Fruit fly (Drosophila melanogaster) whole organism: ENCODE measurements around the gene Pgm1.

Experiments
- CG8478 ChIP-seq: fragments of >200 bp; optimal IDR thresholded peaks from 2 replicates; lab custom pipeline; 2018; ENCODE audit warnings: inconsistent platforms
- Dll ChIP-seq: fragments of >200 bp; optimal IDR thresholded peaks from 2 replicates; lab custom pipeline; 2017
- EcR ChIP-seq, 2 experiments: fragments of >200 bp; optimal IDR thresholded peaks; 2 replicates each; lab custom pipeline; 2017; ENCODE audit warnings: missing biosample characterization in 2 of 2, missing genetic modification characterization in 2 of 2, missing genetic modification reagents in 2 of 2
- pan ChIP-seq: fragments of >200 bp; optimal IDR thresholded peaks from 2 replicates; lab custom pipeline; 2017
- psq ChIP-seq: fragments of >200 bp; optimal IDR thresholded peaks from 2 replicates; lab custom pipeline; 2017
- usp ChIP-seq: fragments of >200 bp; optimal IDR thresholded peaks from 2 replicates; lab custom pipeline; 2017; ENCODE audit warnings: missing biosample characterization, missing genetic modification characterization, mixed read lengths

Gene Pgm1

dm6 chr3L:16159161-16160072 lies 31.1 kb upstream of the Pgm1 start:
- no peak for TF ChIP-seq pan (lab: Kevin White, UChicago)
- TF ChIP-seq psq (lab: Kevin White, UChicago) = no peak
- TF ChIP-seq usp (GFP tag; lab: Kevin White, UChicago) = no peak
- no peak for TF ChIP-seq EcR (GFP tag; optimal IDR thresholded peaks at IDR 0.05; lab: Kevin White, UChicago)
- no peak for TF ChIP-seq CG8478 (lab: Kevin White, UChicago)
- TF ChIP-seq Dll (lab: Kevin White, UChicago) = no peak

DNA sequence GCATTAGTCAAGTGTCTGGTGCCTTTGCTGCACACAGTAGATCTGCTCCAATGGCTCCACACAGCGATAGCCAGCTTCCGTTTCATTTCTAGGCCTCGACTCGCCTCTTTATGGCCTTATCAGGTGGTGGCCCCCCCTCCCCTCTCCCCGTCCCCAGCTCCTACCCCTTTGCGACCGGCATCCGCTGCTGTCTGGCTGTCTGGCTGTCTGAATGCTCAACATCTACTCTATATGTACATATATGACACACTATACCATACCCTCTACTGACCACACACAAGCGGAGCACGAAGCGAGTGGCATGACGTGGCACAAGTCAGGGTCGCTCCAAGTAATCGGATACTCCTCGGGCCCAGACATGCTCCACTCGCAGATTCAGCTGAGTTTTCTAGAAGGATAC lies 30.0 kb upstream of the Pgm1 start:
- TF ChIP-seq psq (lab: Kevin White, UChicago) (no peak), usp (GFP tag; lab: Kevin White, UChicago) (no peak), CG8478 (lab: Kevin White, UChicago) (no peak), EcR (GFP tag; optimal IDR thresholded peaks at IDR 0.05; lab: Kevin White, UChicago) (no peak)

DNA sequence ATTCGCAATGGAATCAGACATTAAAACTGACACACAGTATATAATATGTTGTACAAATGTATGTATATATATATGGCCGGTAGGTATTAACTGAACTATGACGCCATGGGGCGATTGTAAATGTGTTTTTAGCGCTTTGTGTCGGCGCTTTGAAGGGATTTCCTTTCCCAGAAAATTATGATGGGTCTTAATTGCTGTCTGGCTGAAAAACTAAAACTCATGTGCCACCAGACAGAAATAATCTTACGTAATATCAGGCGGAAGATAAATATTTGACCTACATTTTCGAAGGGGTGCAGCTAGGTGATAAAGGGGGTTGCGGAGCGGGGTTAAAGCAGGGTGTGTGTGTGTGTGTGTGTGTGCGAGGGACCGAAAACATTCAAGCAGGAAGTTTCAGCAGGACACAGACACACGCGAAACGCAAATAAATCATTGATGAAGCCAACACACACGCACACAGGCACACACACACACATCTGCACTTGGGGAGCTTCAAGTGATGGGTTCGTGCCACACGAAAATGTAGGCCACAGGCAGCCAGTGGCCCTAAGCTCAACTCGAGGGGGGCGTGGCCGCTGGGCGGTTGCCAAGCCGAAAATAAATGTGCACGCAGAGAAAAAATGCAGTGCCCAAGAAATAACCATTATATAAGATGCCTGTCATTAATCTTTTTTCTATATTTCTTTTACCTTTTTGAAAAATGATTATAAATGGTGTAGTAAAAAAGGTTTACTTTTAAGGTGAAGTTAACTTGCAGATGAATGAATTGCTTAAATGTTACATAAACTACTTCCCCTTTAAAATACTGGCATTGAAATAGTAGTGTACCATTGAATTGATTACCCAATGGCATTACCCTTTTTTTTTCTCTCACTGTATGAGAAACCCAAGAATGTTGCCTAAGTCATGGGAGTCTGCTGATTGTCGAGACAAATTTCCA lies 29.2 kb upstream of the Pgm1 start:
- TF ChIP-seq usp (GFP tag; lab: Kevin White, UChicago) = no peak
- no peak for TF ChIP-seq psq (lab: Kevin White, UChicago)
- TF ChIP-seq pan (lab: Kevin White, UChicago) = no peak
- no peak for TF ChIP-seq Dll (lab: Kevin White, UChicago)
- no peak for TF ChIP-seq CG8478 (lab: Kevin White, UChicago)
- no peak for TF ChIP-seq EcR (GFP tag; optimal IDR thresholded peaks at IDR 0.05; lab: Kevin White, UChicago)

- TF ChIP-seq pan (lab: Kevin White, UChicago) (no peak), CG8478 (lab: Kevin White, UChicago) (no peak), usp (GFP tag; lab: Kevin White, UChicago) (no peak), EcR (GFP tag; optimal IDR thresholded peaks at IDR 0.05; lab: Kevin White, UChicago) (no peak), psq (lab: Kevin White, UChicago) (no peak), Dll (lab: Kevin White, UChicago) (no peak)
Measured at dm6 chr3L:16156788-16157208, 28.5 kb upstream of the Pgm1 start.

dm6 chr3L:16155547-16155946 lies 27.2 kb upstream of the Pgm1 start:
- TF ChIP-seq Dll (lab: Kevin White, UChicago) (no peak), usp (GFP tag; lab: Kevin White, UChicago) (no peak), EcR (GFP tag; optimal IDR thresholded peaks at IDR 0.05; lab: Kevin White, UChicago) (no peak), CG8478 (lab: Kevin White, UChicago) (no peak), psq (lab: Kevin White, UChicago) (no peak)

- TF ChIP-seq EcR (GFP tag; optimal IDR thresholded peaks at IDR 0.05; lab: Kevin White, UChicago) = no peak
- no peak for TF ChIP-seq Dll (lab: Kevin White, UChicago)
- no peak for TF ChIP-seq pan (lab: Kevin White, UChicago)
- TF ChIP-seq CG8478 (lab: Kevin White, UChicago) = no peak
- TF ChIP-seq usp (GFP tag; lab: Kevin White, UChicago) = no peak
- TF ChIP-seq psq (lab: Kevin White, UChicago) = no peak
Measured at dm6 chr3L:16153650-16154049, 25.3 kb upstream of the Pgm1 start.

- TF ChIP-seq Dll (lab: Kevin White, UChicago) (no peak), usp (GFP tag; lab: Kevin White, UChicago) (no peak), psq (lab: Kevin White, UChicago) (no peak), EcR (GFP tag; optimal IDR thresholded peaks at IDR 0.05; lab: Kevin White, UChicago) (no peak), CG8478 (lab: Kevin White, UChicago) (no peak), pan (lab: Kevin White, UChicago) (no peak)
Measured at dm6 chr3L:16153089-16153488, 24.8 kb upstream of the Pgm1 start.

DNA sequence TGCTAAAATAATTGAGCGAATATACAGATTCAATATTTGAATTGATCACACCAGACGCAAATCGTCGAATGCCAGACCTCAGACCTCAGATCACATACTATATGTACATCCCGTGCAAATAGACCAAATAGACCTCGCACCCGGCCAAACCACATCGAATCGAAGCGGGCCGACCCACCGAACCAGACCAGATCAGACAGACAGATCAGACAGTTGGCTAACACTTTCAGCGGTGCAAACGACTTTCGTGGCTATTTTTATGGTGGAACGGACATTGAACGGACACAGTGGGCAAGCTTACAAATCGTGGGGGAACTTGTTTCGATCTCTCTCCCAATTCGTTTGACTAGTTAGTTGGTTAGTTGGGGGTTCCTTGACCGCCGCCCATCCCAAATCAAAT lies 23.4 kb upstream of the Pgm1 start:
- TF ChIP-seq psq (lab: Kevin White, UChicago) (no peak), Dll (lab: Kevin White, UChicago) (no peak), CG8478 (lab: Kevin White, UChicago) (no peak), pan (lab: Kevin White, UChicago) (no peak), usp (GFP tag; lab: Kevin White, UChicago) (no peak), EcR (GFP tag; optimal IDR thresholded peaks at IDR 0.05; lab: Kevin White, UChicago) (no peak)

dm6 chr3L:16150850-16151515 lies 22.7 kb upstream of the Pgm1 start:
- TF ChIP-seq EcR (GFP tag; optimal IDR thresholded peaks at IDR 0.05; lab: Kevin White, UChicago) = no peak
- TF ChIP-seq pan (lab: Kevin White, UChicago) = peak; percentile 55

DNA sequence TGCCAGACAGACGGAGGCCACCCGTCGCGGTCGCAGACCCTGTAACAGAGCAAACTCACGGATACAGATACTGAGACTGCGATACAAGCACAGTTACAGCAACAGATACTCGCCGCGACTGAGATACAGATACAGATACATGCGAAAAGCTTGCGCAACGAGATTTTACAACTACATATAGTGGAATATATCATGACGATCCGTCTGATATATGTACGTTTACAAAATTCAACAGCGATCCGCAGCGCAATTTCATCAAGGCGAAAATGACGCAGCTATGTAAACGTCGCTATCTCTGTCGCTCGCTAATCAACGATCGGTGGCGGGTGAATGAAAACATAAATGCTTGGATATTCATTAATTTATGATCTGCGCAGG lies 21.8 kb upstream of the Pgm1 start:
- no peak for TF ChIP-seq Dll (lab: Kevin White, UChicago)
- no peak for TF ChIP-seq pan (lab: Kevin White, UChicago)
- no peak for TF ChIP-seq EcR (GFP tag; optimal IDR thresholded peaks at IDR 0.05; lab: Kevin White, UChicago)
- TF ChIP-seq CG8478 (lab: Kevin White, UChicago) = no peak
- no peak for TF ChIP-seq psq (lab: Kevin White, UChicago)
- TF ChIP-seq usp (GFP tag; lab: Kevin White, UChicago) = no peak
